Worm (Caenorhabditis elegans): Measurements from ENCODE around the gene M60.6.

The M60.6 gene

DNA sequence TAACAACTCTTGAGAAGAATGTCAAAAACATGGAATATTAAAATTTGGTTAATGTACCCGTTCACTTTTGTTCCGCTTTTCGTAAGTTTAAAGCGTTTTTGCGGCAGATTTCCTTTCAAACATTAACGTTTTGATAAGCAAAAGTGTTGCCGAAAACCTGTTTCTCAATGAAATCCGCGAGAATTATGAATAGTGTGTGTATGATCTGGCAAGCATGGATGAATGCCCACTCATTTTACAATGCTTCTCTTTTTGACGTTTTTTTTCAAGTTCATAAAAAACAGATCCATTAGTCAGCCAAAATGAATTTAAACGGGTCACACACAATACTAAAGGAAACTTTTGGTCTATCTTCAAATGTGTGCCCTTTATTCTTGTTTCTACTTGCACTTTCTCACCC is 31.7 kb upstream of the M60.6 start:
- no peak for TF ChIP-seq sma-3 (GFP tag; optimal IDR thresholded peaks at IDR 0.05)
- no peak for TF ChIP-seq ztf-4 (tag; optimal IDR thresholded peaks at IDR 0.05)
- TF ChIP-seq sem-4 (tag; optimal IDR thresholded peaks at IDR 0.05) = no peak
- no peak for TF ChIP-seq ztf-1 (GFP tag; conservative IDR thresholded peaks at IDR 0.05)
- no peak for TF ChIP-seq nhr-12 (tag; optimal IDR thresholded peaks at IDR 0.05)
- TF ChIP-seq nhr-77 (tag; optimal IDR thresholded peaks at IDR 0.05) = no peak
- no peak for TF ChIP-seq blmp-1 (tag; optimal IDR thresholded peaks at IDR 0.05; ENCODE audit: insufficient read depth)
- TF ChIP-seq skn-1 (tag; optimal IDR thresholded peaks at IDR 0.05) = no peak
- no peak for TF ChIP-seq nhr-25 (tag; optimal IDR thresholded peaks at IDR 0.05)
- TF ChIP-seq aly-2 (tag; optimal IDR thresholded peaks at IDR 0.05) = no peak
- no peak for TF ChIP-seq elt-3 (tag; optimal IDR thresholded peaks at IDR 0.05)
- TF ChIP-seq ZK546.5 (tag; optimal IDR thresholded peaks at IDR 0.05) = no peak
- TF ChIP-seq egl-27 (tag; optimal IDR thresholded peaks at IDR 0.05) = no peak
- no peak for TF ChIP-seq C34F6.9 (tag; optimal IDR thresholded peaks at IDR 0.05)
- no peak for TF ChIP-seq peb-1 (tag; optimal IDR thresholded peaks at IDR 0.05)
- TF ChIP-seq lin-11 (tag; optimal IDR thresholded peaks at IDR 0.05) = no peak
- no peak for TF ChIP-seq unc-39 (tag; optimal IDR thresholded peaks at IDR 0.05)

ce11 chrX:8276984-8277383 is 24.7 kb upstream of the M60.6 start:
- TF ChIP-seq lin-13 (GFP tag; optimal IDR thresholded peaks at IDR 0.05) = no peak
- no peak for TF ChIP-seq peb-1 (tag; optimal IDR thresholded peaks at IDR 0.05)
- TF ChIP-seq nhr-21 (tag; optimal IDR thresholded peaks at IDR 0.05) = no peak
- TF ChIP-seq nhr-11 (tag; optimal IDR thresholded peaks at IDR 0.05) = no peak
- TF ChIP-seq C34F6.9 (tag; optimal IDR thresholded peaks at IDR 0.05) = no peak
- no peak for TF ChIP-seq elt-3 (tag; optimal IDR thresholded peaks at IDR 0.05)
- no peak for TF ChIP-seq mdl-1 (tag; optimal IDR thresholded peaks at IDR 0.05)
- TF ChIP-seq F13H6.1 (tag; optimal IDR thresholded peaks at IDR 0.05) = no peak
- TF ChIP-seq nhr-10 (tag; optimal IDR thresholded peaks at IDR 0.05) = no peak
- TF ChIP-seq sem-4 (tag; optimal IDR thresholded peaks at IDR 0.05) = no peak
- TF ChIP-seq mbf-1 (tag; optimal IDR thresholded peaks at IDR 0.05) = no peak
- no peak for TF ChIP-seq aly-2 (tag; optimal IDR thresholded peaks at IDR 0.05)

DNA sequence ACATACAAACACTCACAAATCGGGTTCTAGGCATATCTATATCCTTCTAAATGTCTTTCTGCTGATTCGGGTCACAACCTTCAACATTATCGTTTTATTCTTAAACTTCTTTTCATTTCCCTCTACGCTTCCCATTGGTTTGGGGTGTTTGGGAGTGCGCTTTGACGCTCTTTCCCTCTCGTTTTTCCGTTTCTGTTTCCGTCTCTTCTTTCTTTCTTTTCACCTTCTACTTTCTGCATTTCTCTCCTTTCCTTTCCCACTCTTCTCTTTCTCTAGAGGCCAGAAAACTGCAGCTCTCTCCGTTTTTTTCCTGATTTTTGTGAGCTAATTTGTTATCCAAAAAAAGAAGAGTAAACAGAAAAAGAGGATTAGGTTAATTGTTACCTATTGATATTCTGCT is 24.1 kb upstream of the M60.6 start:
- peak; percentile 18 for TF ChIP-seq unc-55 (GFP tag; optimal IDR thresholded peaks at IDR 0.05)
- TF ChIP-seq blmp-1 (tag; optimal IDR thresholded peaks at IDR 0.05; ENCODE audit: insufficient read depth) = peak; percentile 28
- peak; percentile 34 for TF ChIP-seq C34F6.9 (tag; optimal IDR thresholded peaks at IDR 0.05)
- no peak for TF ChIP-seq nhr-25 (tag; optimal IDR thresholded peaks at IDR 0.05)
- TF ChIP-seq F13H6.1 (tag; optimal IDR thresholded peaks at IDR 0.05) = peak; percentile 6
- no peak for TF ChIP-seq nhr-23 (tag; optimal IDR thresholded peaks at IDR 0.05)
- peak; percentile 2 for TF ChIP-seq nhr-129 (tag; optimal IDR thresholded peaks at IDR 0.05)

ce11 chrX:8274869-8275268 is 22.6 kb upstream of the M60.6 start, which contains the start of gene ksr-1:
Gene ksr-1, plus strand, starts transcription at chrX:8275169.
- TF ChIP-seq Y55F3AM.14 (GFP tag; optimal IDR thresholded peaks at IDR 0.05) (no peak), unc-62 (GFP tag; optimal IDR thresholded peaks at IDR 0.05) (no peak), fos-1 (tag; optimal IDR thresholded peaks at IDR 0.05) (no peak), R02D3.7 (tag; optimal IDR thresholded peaks at IDR 0.05) (no peak), ztf-1 (GFP tag; conservative IDR thresholded peaks at IDR 0.05) (no peak), lsy-2 (tag; optimal IDR thresholded peaks at IDR 0.05) (no peak), nhr-6 (tag; optimal IDR thresholded peaks at IDR 0.05) (no peak), lin-39 (tag; optimal IDR thresholded peaks at IDR 0.05) (no peak), F13H6.1 (tag; optimal IDR thresholded peaks at IDR 0.05) (no peak), elt-1 (tag; optimal IDR thresholded peaks at IDR 0.05) (no peak)

ce11 chrX:8273496-8273895 is 21.2 kb upstream of the M60.6 start:
- TF ChIP-seq unc-39 (tag; optimal IDR thresholded peaks at IDR 0.05) = no peak
- no peak for TF ChIP-seq mbf-1 (tag; optimal IDR thresholded peaks at IDR 0.05)
- no peak for TF ChIP-seq gmeb-1 (tag; optimal IDR thresholded peaks at IDR 0.05)
- TF ChIP-seq nhr-10 (tag; optimal IDR thresholded peaks at IDR 0.05) = no peak
- no peak for TF ChIP-seq snpc-4 (tag; optimal IDR thresholded peaks at IDR 0.05)
- TF ChIP-seq Y55F3AM.14 (GFP tag; optimal IDR thresholded peaks at IDR 0.05) = no peak
- no peak for TF ChIP-seq ztf-11 (tag; optimal IDR thresholded peaks at IDR 0.05)
- no peak for TF ChIP-seq F13H6.1 (tag; optimal IDR thresholded peaks at IDR 0.05)
- no peak for TF ChIP-seq ztf-1 (GFP tag; conservative IDR thresholded peaks at IDR 0.05)
- TF ChIP-seq aly-2 (tag; optimal IDR thresholded peaks at IDR 0.05) = no peak

Measured in whole organism, L2 larva.